Fruit fly (Drosophila melanogaster): ENCODE measurements around the gene CG17477.

Gene CG17477

DNA sequence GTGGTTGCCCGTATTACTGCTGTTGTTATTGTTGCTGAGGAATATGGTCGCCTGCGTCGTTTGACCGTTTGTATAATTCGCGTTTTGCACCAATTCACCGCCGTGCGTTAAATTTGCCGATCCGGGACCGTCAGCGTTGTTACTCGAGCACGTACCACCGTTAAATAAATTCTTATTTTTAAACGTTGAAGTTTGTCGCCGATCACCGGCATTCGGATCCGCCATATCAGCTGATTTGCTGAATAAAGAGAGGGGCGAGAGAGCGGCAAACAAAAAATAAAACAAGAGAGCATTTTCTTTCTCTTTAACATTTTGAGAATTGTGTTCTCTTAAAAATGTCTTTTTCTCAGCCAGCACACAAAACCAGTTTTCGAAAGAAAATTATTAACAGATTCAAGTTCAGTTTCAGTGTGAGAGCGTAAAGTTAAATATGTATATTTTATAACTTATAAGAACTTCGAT is 7.8 kb downstream of the CG17477 start (continued):
- TF ChIP-seq Jarid2 (GFP tag; optimal IDR thresholded peaks at IDR 0.05) (peak; percentile 82), Gug (GFP tag; IDR thresholded peaks at IDR 0.05) (no peak), fd96Cb (tag; optimal IDR thresholded peaks at IDR 0.05) (no peak), CG8478 (optimal IDR thresholded peaks at IDR 0.05) (no peak), trem (tag; optimal IDR thresholded peaks at IDR 0.05) (no peak), CG15011 (GFP tag; optimal IDR thresholded peaks at IDR 0.05) (no peak), Hmr (GFP tag; optimal IDR thresholded peaks at IDR 0.05) (no peak), lbe (GFP tag; optimal IDR thresholded peaks at IDR 0.05) (peak; percentile 62), Scr (GFP tag; IDR thresholded peaks at IDR 0.05; ENCODE audit: partially characterized antibody) (peak; percentile 21; the same call in 1 of the 2 replicates), gce (GFP tag; IDR thresholded peaks at IDR 0.05) (0 out of 3 replicates have a peak, but pooled peaks have one; percentile 27), ato (GFP tag; IDR thresholded peaks at IDR 0.05; ENCODE audit: partially characterized antibody) (no peak), Dbx (GFP tag; IDR thresholded peaks at IDR 0.05) (no peak)

dm6 chr3R:17117607-17118327 is 9.0 kb downstream of the CG17477 start:
- TF ChIP-seq CG11504 (tag; optimal IDR thresholded peaks at IDR 0.05) (peak; percentile 19), Nf-YC (tag; optimal IDR thresholded peaks at IDR 0.05) (no peak), rib (GFP tag; IDR thresholded peaks at IDR 0.05) (peak; percentile 20; the same call in 1 of the 2 replicates), CG31441 (GFP tag; IDR thresholded peaks at IDR 0.05) (0 out of 2 replicates have a peak, but pooled peaks have one; percentile 25), Optix (GFP tag; IDR thresholded peaks at IDR 0.05) (0 out of 3 replicates have a peak, but pooled peaks have one; percentile 35), dpn (GFP tag; optimal IDR thresholded peaks at IDR 0.05) (no peak), CG7357 (GFP tag; IDR thresholded peaks at IDR 0.05) (no peak), CoRest (tag; optimal IDR thresholded peaks at IDR 0.05) (peak; percentile 26), bsh (GFP tag; optimal IDR thresholded peaks at IDR 0.05) (peak in 1 of 2 experiments; percentile 55), CG2712 (tag; optimal IDR thresholded peaks at IDR 0.05) (peak; percentile 68), trem (tag; optimal IDR thresholded peaks at IDR 0.05) (peak; percentile 36), crol (GFP tag; IDR thresholded peaks at IDR 0.05) (peak; percentile 85), vvl (GFP tag; IDR thresholded peaks at IDR 0.05) (0 out of 2 replicates have a peak, but pooled peaks have one; percentile 13), CG15601 (tag; optimal IDR thresholded peaks at IDR 0.05) (peak; percentile 29), unpg (GFP tag; optimal IDR thresholded peaks at IDR 0.05) (peak; percentile 28), CG32767 (GFP tag; IDR thresholded peaks at IDR 0.05) (no peak), chif (GFP tag; optimal IDR thresholded peaks at IDR 0.05) (peak in 1 of 2 experiments; percentile 6), Oaz (GFP tag; IDR thresholded peaks at IDR 0.05) (peak; percentile 34; the same call in 1 of the 2 replicates), fu2 (GFP tag; optimal IDR thresholded peaks at IDR 0.05) (no peak), psq (GFP tag; optimal IDR thresholded peaks at IDR 0.05) (peak; percentile 80), kni (GFP tag; optimal IDR thresholded peaks at IDR 0.05) (peak; percentile 61), pum (GFP tag; optimal IDR thresholded peaks at IDR 0.05) (peak; percentile 8), row (GFP tag; IDR thresholded peaks at IDR 0.05) (peak; percentile 53; the same call in 2 of the 3 replicates), sens (GFP tag) (peak; percentile 67), grn (GFP tag; optimal IDR thresholded peaks at IDR 0.05) (peak; percentile 34), Xrp1 (GFP tag; IDR thresholded peaks at IDR 0.05) (peak; percentile 58; the same call in 1 of the 2 replicates), CG7987 (GFP tag; optimal IDR thresholded peaks at IDR 0.05) (no peak), dmrt11E (tag; optimal IDR thresholded peaks at IDR 0.05) (peak; percentile 62), ftz-f1 (GFP tag; optimal IDR thresholded peaks at IDR 0.05) (no peak), CG3726 (GFP tag; IDR thresholded peaks at IDR 0.05) (0 out of 3 replicates have a peak, but pooled peaks have one; percentile 5), Med (GFP tag) (peak; percentile 74), chn (GFP tag; optimal IDR thresholded peaks at IDR 0.05) (peak; percentile 19), CG8924 (tag; optimal IDR thresholded peaks at IDR 0.05) (peak; percentile 12), CG8359 (GFP tag; optimal IDR thresholded peaks at IDR 0.05; ENCODE audit: borderline replicate concordance) (peak; percentile 11), lola (GFP tag; optimal IDR thresholded peaks at IDR 0.05) (peak in 1 of 3 experiments; percentile 60), Hsf (GFP tag; optimal IDR thresholded peaks at IDR 0.05) (peak; percentile 11), Mrtf (GFP tag; IDR thresholded peaks at IDR 0.05) (no peak)

All from whole organism, embryonic.